Worm (Caenorhabditis elegans): ENCODE data around the gene svh-2.
A peak's percentile ranks its signal among the peaks of the same experiment; 100 is the strongest.

svh-2 gene

DNA sequence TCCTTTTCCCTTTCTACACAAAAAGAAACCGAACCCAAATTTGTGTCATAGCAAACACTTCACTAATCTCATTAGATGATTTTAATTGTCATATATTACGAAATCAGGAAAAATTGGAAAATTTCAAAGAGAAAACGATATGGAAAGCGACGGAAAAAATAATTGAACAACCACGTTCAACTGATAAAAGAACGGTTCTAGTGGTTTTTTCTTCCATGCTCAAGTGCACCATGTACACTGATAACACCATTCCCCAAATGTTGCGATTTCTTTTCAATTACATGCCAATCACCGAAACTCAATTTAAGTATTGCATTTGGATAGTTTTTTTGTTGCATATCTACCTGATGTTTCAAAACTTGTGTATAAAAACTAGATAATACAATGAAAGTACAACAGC, 22.5 kb upstream of the svh-2 start (continued):
- TF ChIP-seq daf-8 (GFP tag; IDR thresholded peaks at IDR 0.05) (no peak), T20F7.1 (GFP tag; optimal IDR thresholded peaks at IDR 0.05) (peak; percentile 39), saeg-2 (GFP tag; IDR thresholded peaks at IDR 0.05) (no peak), Y5F2A.4 (GFP tag; optimal IDR thresholded peaks at IDR 0.05) (no peak), lin-38 (GFP tag; IDR thresholded peaks at IDR 0.05) (no peak)

DNA sequence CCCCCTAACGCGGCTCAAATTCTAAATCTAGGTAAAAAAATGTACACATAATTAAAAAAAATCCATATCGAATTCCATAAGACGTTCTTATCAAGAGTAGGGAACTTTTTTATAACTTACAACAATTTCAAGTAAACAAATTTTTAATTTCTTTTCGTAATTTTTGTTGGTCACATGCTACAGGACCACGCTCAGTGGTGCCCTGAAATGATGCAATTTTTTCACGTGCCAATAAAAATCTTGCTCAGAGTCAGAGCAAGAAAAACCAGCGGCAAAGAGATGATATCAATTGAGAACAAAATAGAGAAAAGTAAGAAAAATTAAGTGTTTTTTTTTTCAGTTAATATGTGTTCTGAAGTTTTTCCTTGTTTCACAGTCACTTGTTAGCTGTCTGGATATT, 21.2 kb upstream of the svh-2 start:
- TF ChIP-seq snpc-4 (tag; optimal IDR thresholded peaks at IDR 0.05) = no peak
- TF ChIP-seq hif-1 (tag; optimal IDR thresholded peaks at IDR 0.05) = no peak
- TF ChIP-seq Y105C5A.15 (GFP tag; IDR thresholded peaks at IDR 0.05) = no peak
- TF ChIP-seq lin-38 (GFP tag; IDR thresholded peaks at IDR 0.05) = no peak
- no peak for TF ChIP-seq nhr-41 (GFP tag; IDR thresholded peaks at IDR 0.05)
- TF ChIP-seq ztf-11 (tag; optimal IDR thresholded peaks at IDR 0.05) = no peak
- TF ChIP-seq daf-19 (GFP tag; conservative IDR thresholded peaks at IDR 0.05) = no peak
- TF ChIP-seq R02D3.7 (tag; optimal IDR thresholded peaks at IDR 0.05) = no peak

DNA sequence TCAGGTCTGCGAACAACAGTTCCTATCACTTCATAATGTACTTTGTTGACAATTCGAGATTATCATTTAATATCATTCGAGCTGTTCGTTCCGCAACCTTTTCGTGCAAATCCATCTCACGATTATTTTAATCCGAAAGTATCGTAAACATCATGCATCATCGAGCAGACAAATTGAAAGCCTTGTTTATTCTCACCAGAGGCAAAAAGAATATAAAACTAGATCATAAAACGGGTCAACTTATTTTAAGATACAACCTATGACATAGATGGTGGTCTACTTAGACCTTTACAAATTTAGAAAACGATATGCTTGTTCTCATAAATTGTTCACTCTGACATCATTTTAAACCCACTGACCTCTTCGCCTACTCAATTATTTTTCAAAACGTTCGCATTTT, 20.0 kb upstream of the svh-2 start:
- TF ChIP-seq mxl-3 (GFP tag; optimal IDR thresholded peaks at IDR 0.05) (no peak), pha-4 (GFP tag; IDR thresholded peaks at IDR 0.05) (no peak), pha-4 (tag; optimal IDR thresholded peaks at IDR 0.05) (no peak), mes-2 (tag; optimal IDR thresholded peaks at IDR 0.05; ENCODE audit: poor library complexity, severe bottlenecking) (no peak), Y105C5A.15 (GFP tag; IDR thresholded peaks at IDR 0.05) (no peak), Y75B8A.6 (GFP tag; IDR thresholded peaks at IDR 0.05) (no peak), nhr-237 (tag; optimal IDR thresholded peaks at IDR 0.05) (no peak), T26A8.4 (GFP tag; IDR thresholded peaks at IDR 0.05) (no peak), dve-1 (tag; optimal IDR thresholded peaks at IDR 0.05; ENCODE audit: insufficient read depth) (peak; percentile 61), lin-38 (GFP tag; IDR thresholded peaks at IDR 0.05) (peak; percentile 37; the same call in 1 of the 2 replicates), Y48G9A.11 (GFP tag; IDR thresholded peaks at IDR 0.05) (no peak), F10B5.3 (tag; optimal IDR thresholded peaks at IDR 0.05) (no peak), spr-3 (GFP tag; optimal IDR thresholded peaks at IDR 0.05) (no peak), lin-39 (tag; optimal IDR thresholded peaks at IDR 0.05) (no peak), T20F7.1 (GFP tag; optimal IDR thresholded peaks at IDR 0.05) (peak; percentile 2), mdt-29 (GFP tag; IDR thresholded peaks at IDR 0.05) (0 out of 2 replicates have a peak, but pooled peaks have one; percentile 30), hlh-30 (tag; optimal IDR thresholded peaks at IDR 0.05; ENCODE audit: insufficient read depth) (no peak), ceh-44 (GFP tag; IDR thresholded peaks at IDR 0.05) (no peak), pqm-1 (tag; optimal IDR thresholded peaks at IDR 0.05) (no peak), R02D3.7 (tag; optimal IDR thresholded peaks at IDR 0.05) (no peak), dmd-6 (GFP tag; IDR thresholded peaks at IDR 0.05) (peak; percentile 73), saeg-2 (GFP tag; IDR thresholded peaks at IDR 0.05) (no peak), ZK337.2 (GFP tag; IDR thresholded peaks at IDR 0.05) (no peak)

DNA sequence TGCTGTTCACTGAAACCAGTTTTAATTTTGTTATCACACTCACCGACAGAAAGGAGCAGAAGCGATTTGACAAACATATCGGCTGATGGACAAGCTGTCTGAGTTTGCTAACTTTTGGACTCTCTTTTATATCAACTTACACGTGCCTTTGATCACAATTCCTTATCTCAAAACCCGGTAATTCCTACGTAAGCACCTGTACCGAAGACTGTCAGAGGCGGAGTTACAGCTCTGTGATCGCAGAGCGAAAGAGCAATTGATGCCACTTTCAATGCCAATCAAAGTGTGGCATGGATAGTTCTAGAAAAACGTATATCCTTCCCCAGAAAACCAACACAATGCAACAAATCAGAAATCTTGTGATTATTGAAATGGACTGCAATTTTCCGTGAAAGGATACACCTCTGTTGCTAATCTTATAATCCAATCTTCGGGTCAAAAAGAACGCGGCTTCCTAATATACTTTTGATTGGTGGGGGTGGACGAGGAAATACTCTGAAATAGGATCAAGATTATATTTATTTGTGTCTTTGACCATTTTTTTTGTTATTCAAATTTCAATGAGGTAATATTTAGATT, 16.3 kb upstream of the svh-2 start, which contains the start of gene ilys-5:
Gene ilys-5 (minus strand): TSS at position 140 of the 579 bp plus-strand sequence.
- TF ChIP-seq nhr-48 (tag; optimal IDR thresholded peaks at IDR 0.05) = peak; percentile 80
- TF ChIP-seq daf-16 (GFP tag; optimal IDR thresholded peaks at IDR 0.05) = no peak
- TF ChIP-seq daf-16 (tag; optimal IDR thresholded peaks at IDR 0.05) = peak; percentile 19
- no peak for TF ChIP-seq hmg-1.1 (GFP tag; IDR thresholded peaks at IDR 0.05)
- TF ChIP-seq saeg-2 (GFP tag; IDR thresholded peaks at IDR 0.05) = no peak
- no peak for TF ChIP-seq F44E2.7 (GFP tag; IDR thresholded peaks at IDR 0.05)
- TF ChIP-seq Y105C5A.15 (GFP tag; IDR thresholded peaks at IDR 0.05) = no peak
- TF ChIP-seq nhr-102 (tag; optimal IDR thresholded peaks at IDR 0.05) = peak; percentile 38
- peak; percentile 85 for TF ChIP-seq dve-1 (tag; optimal IDR thresholded peaks at IDR 0.05; ENCODE audit: insufficient read depth)
- no peak for TF ChIP-seq arid-1 (GFP tag; conservative IDR thresholded peaks at IDR 0.05)
- no peak for TF ChIP-seq nhr-11 (tag; optimal IDR thresholded peaks at IDR 0.05)
- no peak for TF ChIP-seq nhr-76 (tag; optimal IDR thresholded peaks at IDR 0.05)
- TF ChIP-seq madf-9 (GFP tag; conservative IDR thresholded peaks at IDR 0.05) = no peak
- TF ChIP-seq php-3 (GFP tag; IDR thresholded peaks at IDR 0.05) = 0 out of 2 replicates have a peak, but pooled peaks have one; percentile 13
- TF ChIP-seq ZK546.5 (tag; optimal IDR thresholded peaks at IDR 0.05) = no peak
- peak; percentile 85 for TF ChIP-seq hlh-11 (tag; optimal IDR thresholded peaks at IDR 0.05)
- TF ChIP-seq mxl-3 (GFP tag; optimal IDR thresholded peaks at IDR 0.05) = peak; percentile 40
- peak; percentile 93 for TF ChIP-seq dmd-6 (GFP tag; IDR thresholded peaks at IDR 0.05)
- TF ChIP-seq R02D3.7 (tag; optimal IDR thresholded peaks at IDR 0.05) = no peak
- TF ChIP-seq mdt-29 (GFP tag; IDR thresholded peaks at IDR 0.05) = peak; percentile 90
- peak; percentile 32 for TF ChIP-seq hlh-30 (tag; optimal IDR thresholded peaks at IDR 0.05; ENCODE audit: insufficient read depth)
- 0 out of 2 replicates have a peak, but pooled peaks have one; percentile 21 for TF ChIP-seq snpc-1.2 (GFP tag; IDR thresholded peaks at IDR 0.05)
- no peak for TF ChIP-seq fos-1 (tag; optimal IDR thresholded peaks at IDR 0.05)
